Fruit fly (Drosophila melanogaster): ENCODE results near the gene CG7407.

dm6 chr3L:21859299-21860052, 36.2 kb downstream of the CG7407 start:
- TF ChIP-seq Mnt (GFP tag; optimal IDR thresholded peaks at IDR 0.05) (no peak), ovo (GFP tag; optimal IDR thresholded peaks at IDR 0.05) (no peak), CG1620 (GFP tag; optimal IDR thresholded peaks at IDR 0.05) (no peak), bab1 (GFP tag; optimal IDR thresholded peaks at IDR 0.05) (no peak), Crg-1 (GFP tag; optimal IDR thresholded peaks at IDR 0.05) (no peak), kay (GFP tag; ENCODE audit: borderline replicate concordance) (no peak), pad (GFP tag; optimal IDR thresholded peaks at IDR 0.05) (no peak), cnc (optimal IDR thresholded peaks at IDR 0.05) (no peak), Hr96 (GFP tag; optimal IDR thresholded peaks at IDR 0.05) (no peak)

All from whole organism, adult.